Worm (Caenorhabditis elegans): ENCODE results near the gene clec-252.
"Not testable (repeated sequence)": the region's sequence is repeated elsewhere in the genome, so short reads cannot be mapped to it uniquely, and the experiment has no call there.

The clec-252 gene

DNA sequence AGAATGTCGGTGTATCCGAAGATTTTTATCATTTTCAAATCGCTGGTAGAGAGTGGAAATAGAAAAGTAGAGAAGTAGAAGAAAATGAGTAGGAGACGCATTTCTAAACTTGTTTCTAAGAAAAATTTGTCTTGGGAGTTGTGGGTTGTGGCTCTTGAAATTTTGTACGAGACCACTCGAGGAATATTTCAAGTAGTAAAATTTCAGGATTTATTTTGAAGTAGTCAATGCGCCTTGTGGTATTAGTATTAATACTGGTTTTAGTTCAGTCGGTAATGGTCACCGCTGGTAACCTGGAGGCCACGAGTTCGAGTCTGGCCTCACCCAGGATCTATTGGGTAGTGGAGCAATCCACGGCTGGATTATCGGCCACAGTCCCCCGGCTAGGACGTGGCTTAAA is at the start of gene clec-252:
Gene clec-252, minus strand, starts transcription at position 101 of the 400 bp plus-strand sequence.
- TF ChIP-seq unc-62 (GFP tag; optimal IDR thresholded peaks at IDR 0.05): no peak

DNA sequence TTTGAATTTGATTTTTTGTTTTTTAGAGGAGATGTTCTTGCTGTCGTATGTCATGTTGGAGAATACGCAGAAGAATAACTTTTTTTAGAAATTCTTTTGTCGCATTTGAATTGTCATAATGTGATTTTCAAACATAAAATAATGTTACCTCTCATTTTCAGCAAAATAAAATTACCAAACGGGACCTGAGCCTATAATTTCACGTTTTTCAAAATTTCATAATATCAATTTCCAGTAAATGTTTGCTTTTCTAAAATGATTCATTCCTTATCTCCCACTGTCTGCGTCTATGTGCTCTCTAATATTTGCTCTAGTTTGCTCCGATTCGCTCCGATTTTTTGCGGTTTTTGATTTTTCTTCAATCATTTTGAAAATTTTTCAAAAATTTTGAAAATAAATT is 42.0 kb upstream of the clec-252 start, which contains the start of gene nhr-231:
Gene nhr-231, plus strand, starts transcription at position 301 of the 400 bp plus-strand sequence.
- TF ChIP-seq unc-62 (GFP tag; optimal IDR thresholded peaks at IDR 0.05): no peak

DNA sequence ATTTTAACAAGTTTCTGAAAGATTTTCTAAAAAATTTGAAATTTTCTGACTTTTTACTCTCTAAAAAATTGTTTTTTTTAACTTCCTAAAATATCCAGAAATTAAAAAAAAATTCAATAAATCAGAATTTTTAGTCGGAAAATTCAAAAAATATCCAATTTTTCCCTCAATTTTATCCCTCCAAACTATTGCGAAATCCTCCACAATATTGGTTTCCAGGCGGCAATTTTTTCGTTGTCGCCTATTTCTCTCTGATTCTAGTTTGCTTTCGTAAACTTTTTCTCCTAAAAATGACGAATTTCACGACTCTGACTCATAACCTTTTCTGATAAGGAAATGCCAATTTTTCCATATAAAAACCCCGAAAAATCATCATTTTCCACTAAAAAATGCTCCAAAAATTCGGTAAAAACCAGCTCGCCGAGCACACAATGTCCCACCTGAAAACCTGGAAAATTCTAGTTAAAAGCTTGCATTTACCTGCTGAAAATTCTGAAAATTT is 38.8 kb upstream of the clec-252 start, which contains the start of gene Y17D7B.2:
Gene Y17D7B.2, plus strand, starts transcription at position 323 of the 502 bp plus-strand sequence.
- no peak for TF ChIP-seq unc-62 (GFP tag; optimal IDR thresholded peaks at IDR 0.05)

- no peak for TF ChIP-seq unc-62 (GFP tag; optimal IDR thresholded peaks at IDR 0.05)
Measured at ce11 chrV:18786694-18787093, 38.1 kb upstream of the clec-252 start, which contains the start of gene Y17D7B.3. TSS of gene Y17D7B.3 (minus strand) at chrV:18786794.

- TF ChIP-seq unc-62 (GFP tag; optimal IDR thresholded peaks at IDR 0.05): no peak
Measured at ce11 chrV:18783474-18783873, 34.8 kb upstream of the clec-252 start, which contains the start of gene Y17D7B.10. TSS of gene Y17D7B.10 (plus strand) at chrV:18783716.

DNA sequence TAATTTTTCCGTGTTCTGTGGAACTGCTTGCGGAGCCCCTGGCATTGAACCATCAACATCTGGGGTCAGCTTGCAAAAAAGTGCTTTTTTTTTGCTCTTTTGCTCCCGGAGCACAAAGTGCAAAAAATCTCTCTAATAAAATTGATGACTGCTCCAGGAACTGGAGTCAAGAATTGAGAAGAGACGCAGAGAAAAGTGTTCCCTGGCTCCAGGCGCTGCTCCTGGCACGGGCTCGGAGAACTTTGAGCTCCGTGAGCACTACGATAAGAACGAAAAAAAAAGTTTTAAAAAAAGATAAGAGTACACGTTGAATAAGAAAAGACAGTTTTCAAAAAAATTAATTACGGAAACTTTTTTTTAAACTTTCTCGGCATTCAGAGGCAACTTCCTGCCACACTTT is 34.1 kb upstream of the clec-252 start:
- TF ChIP-seq unc-62 (GFP tag; optimal IDR thresholded peaks at IDR 0.05): no peak

DNA sequence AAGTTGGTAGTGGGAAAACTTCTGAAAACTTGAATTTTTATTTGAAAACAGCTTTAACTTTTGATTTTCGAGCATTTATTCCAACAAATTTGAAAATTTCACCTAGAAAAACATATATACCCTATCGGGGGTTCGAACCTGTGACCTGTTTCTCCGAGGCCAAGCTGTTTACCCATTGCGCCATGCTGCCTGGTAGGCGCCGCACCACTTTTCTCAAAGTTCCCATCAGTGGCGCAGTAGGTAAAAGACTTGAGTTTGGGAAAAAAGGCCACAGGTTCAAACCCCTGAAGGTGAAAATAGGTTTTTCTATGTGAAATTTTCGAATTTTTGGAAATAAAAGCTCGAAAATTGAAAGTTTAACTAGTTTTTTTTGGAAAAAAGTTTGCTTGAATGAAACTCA is 32.0 kb upstream of the clec-252 start:
- no peak for TF ChIP-seq unc-62 (GFP tag; optimal IDR thresholded peaks at IDR 0.05)

DNA sequence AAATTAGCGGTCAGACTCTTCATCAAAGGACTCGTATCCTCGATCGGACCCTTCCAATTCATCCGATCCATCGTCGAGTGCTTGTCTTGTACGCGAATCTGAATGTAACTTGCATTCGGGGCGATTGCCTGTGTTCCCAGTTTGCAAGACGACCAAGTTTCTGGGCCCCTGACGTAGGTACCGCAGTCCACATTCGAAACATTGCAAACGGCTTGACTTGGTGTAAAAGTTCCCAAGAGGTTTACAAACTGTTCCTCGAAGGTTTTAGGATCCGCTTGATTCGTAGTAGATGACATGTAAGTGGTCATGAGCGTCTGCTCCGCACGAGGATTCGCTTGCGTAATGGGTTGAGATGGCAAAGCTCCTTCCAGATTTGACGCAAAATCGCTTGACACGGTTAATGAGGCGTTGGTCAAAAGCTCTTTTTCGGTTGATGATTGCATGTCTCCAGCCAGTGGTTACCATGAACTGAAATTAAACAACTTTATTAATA is 27.7 kb upstream of the clec-252 start, which contains the start of gene Y17D7B.4:
Gene Y17D7B.4, minus strand, starts transcription at position 443 of the 493 bp plus-strand sequence.
- no peak for TF ChIP-seq unc-62 (GFP tag; optimal IDR thresholded peaks at IDR 0.05)

- TF ChIP-seq unc-62 (GFP tag; optimal IDR thresholded peaks at IDR 0.05): no peak
Measured at ce11 chrV:18772761-18773160, 24.1 kb upstream of the clec-252 start, which contains the start of gene clec-257. TSS of gene clec-257 (plus strand) at chrV:18773061.

DNA sequence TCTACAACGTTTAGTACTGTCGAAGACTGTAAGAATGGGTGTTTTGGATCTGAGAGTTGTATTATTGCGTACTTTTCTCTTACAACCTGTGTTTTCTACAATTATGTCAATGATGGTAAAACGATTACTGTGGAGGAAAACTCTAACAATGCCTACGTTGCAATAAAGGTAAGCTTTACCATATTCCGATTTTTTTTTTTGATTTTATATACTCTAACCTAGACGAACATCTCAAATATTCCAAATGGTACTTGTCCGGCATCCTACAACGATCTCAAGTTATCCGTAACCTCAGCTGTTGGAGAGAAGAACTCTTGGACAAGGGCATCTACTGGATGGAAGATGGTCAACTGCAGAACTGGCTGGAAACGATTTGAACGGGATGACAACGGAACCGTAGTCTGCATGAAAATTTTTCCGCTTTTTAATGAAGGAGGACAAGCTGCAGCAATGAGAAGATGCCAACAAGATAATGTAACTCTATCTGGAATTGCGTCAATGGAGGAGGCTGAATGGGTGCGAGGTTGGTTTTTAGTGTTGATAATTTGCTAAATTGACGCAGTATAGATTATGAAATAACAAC is 23.3 kb upstream of the clec-252 start:
- TF ChIP-seq unc-62 (GFP tag; optimal IDR thresholded peaks at IDR 0.05): no peak

DNA sequence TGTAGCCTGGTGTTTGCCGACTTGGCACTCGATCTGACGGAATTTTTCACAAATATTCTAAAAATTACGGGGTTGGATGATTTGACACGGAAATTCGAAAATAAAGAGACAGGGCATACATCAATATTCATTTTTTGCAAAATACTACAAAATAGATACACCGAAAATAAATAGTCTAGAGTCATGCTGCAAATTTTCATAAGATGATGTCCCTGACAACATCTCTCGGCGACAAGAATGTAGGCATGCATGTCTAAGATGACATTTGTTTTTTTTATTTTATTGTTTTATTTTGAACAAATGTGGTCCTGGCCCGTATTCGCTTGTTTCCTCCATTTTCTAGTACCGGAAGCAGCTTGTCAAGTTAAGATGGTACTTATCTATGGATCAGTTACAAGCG is 22.8 kb upstream of the clec-252 start, which contains the start of gene clec-256:
Gene clec-256, plus strand, starts transcription at position 301 of the 400 bp plus-strand sequence.
- no peak for TF ChIP-seq unc-62 (GFP tag; optimal IDR thresholded peaks at IDR 0.05)

DNA sequence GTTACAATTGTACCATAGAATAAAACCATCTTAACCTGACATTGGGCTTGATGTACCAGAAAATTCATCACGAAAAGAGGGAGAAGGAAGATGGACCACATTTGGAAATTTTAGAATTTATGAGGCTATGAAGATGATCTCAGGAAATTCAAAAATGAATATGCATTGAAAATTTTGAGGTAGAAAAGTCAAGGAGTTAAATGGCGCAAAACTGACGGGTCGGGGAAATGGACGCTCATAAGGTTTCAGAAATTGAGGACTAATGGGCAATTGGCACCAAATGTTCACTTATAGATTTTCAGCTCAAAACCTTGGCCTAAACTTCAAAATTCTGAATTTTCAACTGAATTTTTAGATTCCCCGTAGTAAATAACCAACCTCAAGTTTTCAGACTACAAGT is 22.0 kb upstream of the clec-252 start, which contains the start of gene clec-255:
Gene clec-255, minus strand, starts transcription at position 101 of the 400 bp plus-strand sequence.
- TF ChIP-seq unc-62 (GFP tag; optimal IDR thresholded peaks at IDR 0.05): no peak

DNA sequence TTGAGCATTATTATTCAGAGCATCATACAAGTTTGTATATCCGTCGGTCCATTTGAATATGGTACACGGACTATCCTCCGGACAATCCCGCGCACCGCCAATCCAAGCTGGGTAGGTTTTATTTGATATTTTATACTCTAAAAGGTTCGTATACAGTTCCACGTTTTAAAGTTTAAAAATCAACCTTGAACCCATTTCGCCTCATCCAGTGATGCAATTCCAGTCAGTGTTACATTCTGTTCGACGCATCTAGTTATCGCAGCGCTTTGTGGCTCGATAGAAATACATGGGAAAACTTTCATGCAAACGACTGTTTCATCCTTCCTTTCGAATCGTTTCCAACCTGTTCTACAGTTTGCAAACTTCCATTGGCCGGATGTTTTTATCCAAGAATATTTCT is 21.3 kb upstream of the clec-252 start:
- no peak for TF ChIP-seq unc-62 (GFP tag; optimal IDR thresholded peaks at IDR 0.05)

DNA sequence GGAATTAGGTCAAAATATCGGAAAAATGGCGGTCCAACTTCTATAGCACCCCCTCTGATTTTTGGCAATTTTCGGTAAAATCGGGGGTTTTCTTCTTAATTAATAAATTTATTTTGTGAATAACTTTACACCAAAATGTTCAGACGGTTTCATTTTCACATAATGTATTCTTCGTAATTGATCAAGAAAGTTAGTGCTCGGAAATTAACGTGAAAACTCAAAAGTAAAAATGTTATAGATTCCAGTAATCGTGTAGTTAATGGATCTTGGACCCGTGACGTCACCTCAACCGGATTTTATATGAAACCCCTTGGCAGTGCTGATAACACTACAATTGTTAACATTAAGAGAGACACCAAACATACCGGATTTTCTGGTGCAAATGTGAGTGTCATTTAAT is 13.4 kb upstream of the clec-252 start, which contains the start of gene F11D11.22:
Gene F11D11.22, plus strand, starts transcription at position 301 of the 400 bp plus-strand sequence.
- TF ChIP-seq unc-62 (GFP tag; optimal IDR thresholded peaks at IDR 0.05): not testable (repeated sequence)

DNA sequence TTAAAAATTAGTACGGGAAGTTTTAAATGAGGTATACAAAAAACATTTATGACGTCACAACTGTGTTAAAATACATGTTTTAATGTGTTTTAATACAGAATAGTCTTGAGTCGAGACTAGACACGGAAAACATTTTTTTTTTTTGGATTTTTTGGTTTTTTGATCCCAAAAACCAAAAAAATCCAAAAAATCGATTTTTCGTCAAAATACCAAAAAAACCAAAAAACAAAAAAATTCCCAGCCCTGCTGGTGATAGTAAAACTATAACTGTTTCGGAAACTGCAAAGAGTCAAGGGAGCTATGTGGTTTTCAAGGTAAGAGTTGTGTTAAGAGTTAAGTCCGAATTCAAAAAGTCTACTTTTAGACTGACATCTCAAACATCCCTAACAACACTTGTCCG is 12.5 kb upstream of the clec-252 start, which contains the start of gene F11D11.4:
Gene F11D11.4, plus strand, starts transcription at position 301 of the 400 bp plus-strand sequence.
- no peak for TF ChIP-seq unc-62 (GFP tag; optimal IDR thresholded peaks at IDR 0.05)

DNA sequence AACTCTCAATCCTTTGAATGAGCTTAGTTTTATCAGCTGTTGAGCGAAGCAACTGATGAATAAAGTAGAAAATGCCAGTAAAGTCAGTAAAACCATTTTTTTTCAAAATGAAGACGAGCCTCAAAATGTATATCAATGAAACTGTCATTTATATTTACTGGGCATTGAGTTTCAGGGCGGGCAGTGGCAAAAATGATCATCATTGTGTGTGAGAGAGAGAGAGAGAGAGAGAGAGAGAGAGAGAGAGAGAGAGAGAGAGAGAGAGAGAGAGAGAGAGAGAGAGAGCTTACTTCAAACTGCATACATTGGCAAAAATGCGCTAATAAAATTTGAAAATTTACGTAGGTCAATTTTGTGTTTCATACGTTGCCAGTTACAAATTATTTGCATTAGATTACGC is 11.5 kb upstream of the clec-252 start, which contains the start of gene F11D11.3:
Gene F11D11.3, minus strand, starts transcription at position 101 of the 400 bp plus-strand sequence.
- no peak for TF ChIP-seq unc-62 (GFP tag; optimal IDR thresholded peaks at IDR 0.05)

DNA sequence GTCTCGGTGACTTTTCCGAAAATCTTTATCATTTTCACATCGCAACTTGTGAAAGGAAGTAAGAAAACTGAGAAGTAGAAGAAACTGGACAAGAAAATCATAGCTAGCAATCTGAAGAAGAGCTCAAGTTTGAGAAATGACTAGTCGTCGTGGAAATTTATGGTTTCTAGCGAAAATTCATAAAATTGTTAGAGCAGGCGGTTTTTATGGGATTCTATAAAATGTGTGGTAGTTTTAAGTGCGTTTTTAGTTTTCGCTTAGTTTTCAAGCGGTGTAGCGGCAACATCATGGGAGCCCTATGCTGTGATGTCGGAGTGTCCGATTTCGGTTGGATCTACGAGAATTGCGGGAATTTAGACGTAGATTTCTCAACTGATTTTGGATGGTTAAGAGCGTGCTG is 5.7 kb upstream of the clec-252 start, which contains the start of gene clec-254:
Gene clec-254, minus strand, starts transcription at position 101 of the 400 bp plus-strand sequence.
- TF ChIP-seq unc-62 (GFP tag; optimal IDR thresholded peaks at IDR 0.05): not testable (repeated sequence)

Measured in whole organism, dauer.